Fruit fly (Drosophila melanogaster): ENCODE measurements around the gene mkg-p.
A peak's percentile ranks its signal among the peaks of the same experiment; 100 is the strongest.

mkg-p gene

DNA sequence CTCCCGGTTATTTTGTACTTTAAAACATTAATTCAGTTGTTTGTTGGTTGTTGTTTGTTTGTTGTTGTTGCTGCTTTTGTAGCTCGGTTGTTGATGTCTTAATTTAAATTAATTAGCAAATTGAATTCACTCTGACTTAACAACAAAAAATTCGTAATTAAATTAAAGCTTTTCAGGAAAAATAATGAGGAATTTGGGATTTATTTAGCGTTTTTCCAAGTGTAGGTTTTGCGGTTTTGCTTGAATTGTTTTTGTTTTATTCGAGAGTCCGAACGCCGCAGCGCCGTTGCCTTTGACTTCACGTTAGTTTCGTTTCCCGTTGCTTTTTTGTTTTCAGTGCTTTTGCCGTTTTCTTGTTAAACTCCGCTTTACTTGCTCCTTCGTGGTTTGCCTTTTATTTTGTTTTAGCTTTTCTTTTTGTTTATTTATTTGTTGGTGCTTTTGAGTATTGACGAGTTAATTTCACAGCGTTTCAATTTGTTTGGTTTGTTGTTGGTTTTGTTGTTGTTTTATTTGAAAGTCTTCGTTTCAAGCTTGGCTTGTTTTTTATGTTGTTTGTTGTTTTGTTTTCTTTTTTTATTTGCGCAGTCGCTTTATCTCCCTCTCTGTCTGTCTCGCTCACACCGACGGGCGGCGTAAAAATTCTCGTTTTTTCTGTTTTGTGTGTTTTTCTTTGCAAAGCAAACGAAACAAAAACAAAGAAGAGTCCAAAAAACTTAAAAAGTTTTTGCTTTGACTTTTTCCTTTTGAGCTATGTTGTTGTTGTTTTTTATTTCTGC lies 35.9 kb upstream of the mkg-p start (continued):
- TF ChIP-seq CG32767 (GFP tag; IDR thresholded peaks at IDR 0.05) (no peak; the same call in 1 of the 2 replicates), luna (GFP tag; optimal IDR thresholded peaks at IDR 0.05) (no peak), sug (tag; optimal IDR thresholded peaks at IDR 0.05) (no peak), Adf1 (GFP tag; IDR thresholded peaks at IDR 0.05) (no peak), CG31441 (GFP tag; IDR thresholded peaks at IDR 0.05) (no peak), Atf6 (GFP tag; IDR thresholded peaks at IDR 0.05) (no peak; the same call in 1 of the 2 replicates), pb (GFP tag; optimal IDR thresholded peaks at IDR 0.05) (peak; percentile 26), Xrp1 (GFP tag; IDR thresholded peaks at IDR 0.05) (peak; percentile 52; the same call in 1 of the 2 replicates), CG10462 (GFP tag; optimal IDR thresholded peaks at IDR 0.05) (no peak), gsb-n (tag; optimal IDR thresholded peaks at IDR 0.05) (no peak), HHEX (GFP tag; optimal IDR thresholded peaks at IDR 0.05) (no peak), CG32532 (GFP tag; IDR thresholded peaks at IDR 0.05) (no peak), ara (GFP tag; IDR thresholded peaks at IDR 0.05) (peak; percentile 16; the same call in 1 of the 2 replicates), CG11560 (tag; IDR thresholded peaks at IDR 0.05) (no peak), CG6813 (GFP tag; optimal IDR thresholded peaks at IDR 0.05) (peak; percentile 17), CG8944 (GFP tag; optimal IDR thresholded peaks at IDR 0.05) (peak; percentile 6), gfzf (GFP tag; optimal IDR thresholded peaks at IDR 0.05) (no peak), bigmax (GFP tag; optimal IDR thresholded peaks at IDR 0.05) (no peak), peb (GFP tag; IDR thresholded peaks at IDR 0.05) (no peak), Elba2 (GFP tag; optimal IDR thresholded peaks at IDR 0.05) (no peak), stwl (tag; optimal IDR thresholded peaks at IDR 0.05) (no peak), psq (GFP tag; optimal IDR thresholded peaks at IDR 0.05) (peak; percentile 47), CG12942 (GFP tag; optimal IDR thresholded peaks at IDR 0.05) (peak; percentile 13), unpg (GFP tag; optimal IDR thresholded peaks at IDR 0.05) (peak; percentile 42), gcm (GFP tag; optimal IDR thresholded peaks at IDR 0.05) (no peak), fd64A (GFP tag; optimal IDR thresholded peaks at IDR 0.05) (no peak), lbe (GFP tag; optimal IDR thresholded peaks at IDR 0.05) (no peak), ash1 (GFP tag; optimal IDR thresholded peaks at IDR 0.05) (no peak), CG18599 (GFP tag; optimal IDR thresholded peaks at IDR 0.05) (no peak), CG9609 (GFP tag; optimal IDR thresholded peaks at IDR 0.05) (peak; percentile 19), CG17186 (GFP tag; optimal IDR thresholded peaks at IDR 0.05) (no peak), eyg (GFP tag; optimal IDR thresholded peaks at IDR 0.05) (peak; percentile 44), Sry-β (GFP tag; optimal IDR thresholded peaks at IDR 0.05) (no peak), E2f2 (GFP tag; IDR thresholded peaks at IDR 0.05) (peak; percentile 7; the same call in 1 of the 2 replicates), Hr39 (optimal IDR thresholded peaks at IDR 0.05) (no peak), aop (GFP tag; IDR thresholded peaks at IDR 0.05) (no peak), wor (GFP tag; IDR thresholded peaks at IDR 0.05) (no peak), tin (GFP tag; optimal IDR thresholded peaks at IDR 0.05) (peak; percentile 25), Antp (GFP tag; optimal IDR thresholded peaks at IDR 0.05) (no peak), CG11093 (GFP tag; IDR thresholded peaks at IDR 0.05) (no peak), HmgZ (tag; optimal IDR thresholded peaks at IDR 0.05) (peak; percentile 7), otp (GFP tag; IDR thresholded peaks at IDR 0.05) (no peak), CG30403 (GFP tag; optimal IDR thresholded peaks at IDR 0.05) (peak; percentile 68), CG18476 (GFP tag; optimal IDR thresholded peaks at IDR 0.05) (peak; percentile 47), ssp (GFP tag; IDR thresholded peaks at IDR 0.05) (no peak), CG14014 (GFP tag; IDR thresholded peaks at IDR 0.05) (peak; percentile 54; the same call in 1 of the 2 replicates), da (GFP tag; optimal IDR thresholded peaks at IDR 0.05) (no peak), CG6689 (GFP tag; IDR thresholded peaks at IDR 0.05) (no peak), Awh (GFP tag; IDR thresholded peaks at IDR 0.05) (no peak), Dref (GFP tag; IDR thresholded peaks at IDR 0.05) (no peak), sqz (GFP tag; optimal IDR thresholded peaks at IDR 0.05) (peak; percentile 71)

All from whole organism, embryonic.